Worm (Caenorhabditis elegans): ENCODE data around the gene F32A5.8.
A peak's percentile ranks its signal among the peaks of the same experiment; 100 is the strongest.

F32A5.8 gene

ce11 chrII:7301670-7302151 lies 45.8 kb downstream of the F32A5.8 start, which contains the start of gene cul-4 (continued):
- TF ChIP-seq tbx-9 (tag; optimal IDR thresholded peaks at IDR 0.05; ENCODE audit: borderline replicate concordance): no peak
- TF ChIP-seq ztf-6 (GFP tag; IDR thresholded peaks at IDR 0.05): no peak
- no peak for TF ChIP-seq lin-26 (GFP tag; IDR thresholded peaks at IDR 0.05)
- TF ChIP-seq hrde-1 (tag; optimal IDR thresholded peaks at IDR 0.05; ENCODE audit: borderline replicate concordance): no peak
- 0 out of 2 replicates have a peak, but pooled peaks have one; percentile 50 for TF ChIP-seq Y56A3A.18 (GFP tag; IDR thresholded peaks at IDR 0.05)
- TF ChIP-seq hsf-1 (GFP tag; IDR thresholded peaks at IDR 0.05): peak; percentile 71
- TF ChIP-seq T26A5.8 (tag; optimal IDR thresholded peaks at IDR 0.05): no peak
- no peak for TF ChIP-seq F10E7.11 (tag; optimal IDR thresholded peaks at IDR 0.05)
- peak; percentile 53 for TF ChIP-seq dpl-1 (GFP tag; optimal IDR thresholded peaks at IDR 0.05)
- no peak for TF ChIP-seq ceh-79 (tag; optimal IDR thresholded peaks at IDR 0.05)
- TF ChIP-seq dpff-1 (tag; optimal IDR thresholded peaks at IDR 0.05): no peak
- TF ChIP-seq D2030.7 (GFP tag; IDR thresholded peaks at IDR 0.05): peak; percentile 88
- peak; percentile 85 for TF ChIP-seq hmg-1.2 (GFP tag; IDR thresholded peaks at IDR 0.05)
- TF ChIP-seq snpc-1.3 (tag; optimal IDR thresholded peaks at IDR 0.05; ENCODE audit: insufficient read depth): peak; percentile 68
- no peak for TF ChIP-seq C06A6.2 (GFP tag; conservative IDR thresholded peaks at IDR 0.05)
- peak in 1 of 2 experiments; percentile 16 for TF ChIP-seq let-607 (tag; optimal IDR thresholded peaks at IDR 0.05)
- TF ChIP-seq ets-4 (GFP tag; optimal IDR thresholded peaks at IDR 0.05): no peak
- TF ChIP-seq cebp-2 (GFP tag; IDR thresholded peaks at IDR 0.05): no peak
- TF ChIP-seq F39B2.1 (GFP tag; IDR thresholded peaks at IDR 0.05): no peak
- TF ChIP-seq hlh-26 (GFP tag; conservative IDR thresholded peaks at IDR 0.05): no peak
- no peak for TF ChIP-seq chd-7 (tag; optimal IDR thresholded peaks at IDR 0.05)
- TF ChIP-seq K12H6.12 (tag; optimal IDR thresholded peaks at IDR 0.05): no peak
- TF ChIP-seq akir-1 (GFP tag; optimal IDR thresholded peaks at IDR 0.05): no peak
- no peak for TF ChIP-seq nhr-120 (GFP tag; IDR thresholded peaks at IDR 0.05)
- peak; percentile 86 for TF ChIP-seq mcd-1 (GFP tag; IDR thresholded peaks at IDR 0.05)
- peak; percentile 37; the same call in 1 of the 2 replicates for TF ChIP-seq lir-1 (GFP tag; conservative IDR thresholded peaks at IDR 0.05)
- no peak for TF ChIP-seq let-526 (GFP tag; IDR thresholded peaks at IDR 0.05)
- TF ChIP-seq zim-3 (tag; optimal IDR thresholded peaks at IDR 0.05): no peak
- TF ChIP-seq Y79H2A.3 (GFP tag; conservative IDR thresholded peaks at IDR 0.05): 0 out of 2 replicates have a peak, but pooled peaks have one; percentile 16
- TF ChIP-seq F23B12.7 (tag; optimal IDR thresholded peaks at IDR 0.05; ENCODE audit: insufficient read depth): peak; percentile 54
- TF ChIP-seq F49E8.2 (tag; optimal IDR thresholded peaks at IDR 0.05; ENCODE audit: insufficient read depth): peak; percentile 63
- no peak for TF ChIP-seq somi-1 (GFP tag; optimal IDR thresholded peaks at IDR 0.05)
- peak; percentile 36 for TF ChIP-seq snpc-4 (GFP tag; optimal IDR thresholded peaks at IDR 0.05)
- peak in 3 of 4 experiments; percentile 64 to 79 (median 70) for TF ChIP-seq snpc-4 (tag; optimal IDR thresholded peaks at IDR 0.05)
- TF ChIP-seq mxl-1 (tag; optimal IDR thresholded peaks at IDR 0.05): no peak
- TF ChIP-seq aptf-3 (GFP tag; IDR thresholded peaks at IDR 0.05): no peak
- TF ChIP-seq snpc-3.4 (tag; optimal IDR thresholded peaks at IDR 0.05): peak; percentile 91
- TF ChIP-seq lag-1 (GFP tag; IDR thresholded peaks at IDR 0.05): no peak
- TF ChIP-seq K11D2.4 (GFP tag; IDR thresholded peaks at IDR 0.05): no peak
- peak; percentile 71 for TF ChIP-seq attf-6 (GFP tag; IDR thresholded peaks at IDR 0.05)
- no peak for TF ChIP-seq unc-62 (GFP tag; optimal IDR thresholded peaks at IDR 0.05)
- peak; percentile 82 for TF ChIP-seq him-1 (tag; optimal IDR thresholded peaks at IDR 0.05)
- TF ChIP-seq ZK185.1 (tag; optimal IDR thresholded peaks at IDR 0.05; ENCODE audit: poor library complexity, severe bottlenecking): peak; percentile 85
- no peak for TF ChIP-seq lsy-27 (tag; optimal IDR thresholded peaks at IDR 0.05; ENCODE audit: borderline replicate concordance, insufficient read depth)
- TF ChIP-seq ztf-22 (GFP tag; optimal IDR thresholded peaks at IDR 0.05): no peak
- TF ChIP-seq ekl-4 (GFP tag; IDR thresholded peaks at IDR 0.05): peak; percentile 73
- no peak for TF ChIP-seq nhr-90 (tag; optimal IDR thresholded peaks at IDR 0.05)

Measured in whole organism, young adult.